Worm (Caenorhabditis elegans): Measurements from ENCODE around the gene ben-1.

DNA sequence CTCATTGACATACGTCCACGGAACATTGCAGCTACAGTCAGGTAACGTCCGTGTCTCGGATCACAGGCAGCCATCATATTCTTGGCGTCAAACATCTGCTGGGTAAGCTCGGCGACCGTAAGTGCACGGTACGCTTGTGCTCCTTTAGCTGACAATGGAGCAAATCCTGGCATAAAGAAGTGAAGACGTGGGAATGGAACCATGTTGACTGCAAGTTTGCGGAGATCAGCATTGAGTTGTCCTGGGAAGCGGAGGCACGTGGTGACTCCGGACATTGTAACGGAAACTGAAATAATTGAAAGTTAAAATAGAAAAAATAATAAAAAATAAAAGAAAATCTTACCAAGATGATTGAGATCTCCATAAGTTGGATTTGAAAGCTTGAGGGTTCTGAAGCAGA lies 1.9 kb downstream of the ben-1 start:
- TF ChIP-seq nhr-48 (tag; optimal IDR thresholded peaks at IDR 0.05): no peak
- no peak for TF ChIP-seq ceh-82 (tag; optimal IDR thresholded peaks at IDR 0.05)
- TF ChIP-seq nhr-237 (tag; optimal IDR thresholded peaks at IDR 0.05): no peak
- TF ChIP-seq aly-2 (tag; optimal IDR thresholded peaks at IDR 0.05): no peak
- TF ChIP-seq lin-39 (tag; optimal IDR thresholded peaks at IDR 0.05): no peak
